Worm (Caenorhabditis elegans): Measurements from ENCODE around the gene pinn-1.

ce11 chrII:2859315-2859714 is 29.5 kb downstream of the pinn-1 start:
- no peak for TF ChIP-seq ceh-62 (tag; optimal IDR thresholded peaks at IDR 0.05)
- no peak for TF ChIP-seq daf-8 (GFP tag; IDR thresholded peaks at IDR 0.05)
- TF ChIP-seq zip-11 (GFP tag; IDR thresholded peaks at IDR 0.05), result no peak
- TF ChIP-seq zag-1 (tag; optimal IDR thresholded peaks at IDR 0.05), result no peak
- no peak for TF ChIP-seq fkh-10 (GFP tag; optimal IDR thresholded peaks at IDR 0.05)
- TF ChIP-seq unc-130 (GFP tag; optimal IDR thresholded peaks at IDR 0.05), result no peak
- no peak for TF ChIP-seq hlh-30 (tag; optimal IDR thresholded peaks at IDR 0.05; ENCODE audit: insufficient read depth)
- TF ChIP-seq F44E2.7 (GFP tag; IDR thresholded peaks at IDR 0.05), result no peak
- no peak for TF ChIP-seq ceh-82 (tag; optimal IDR thresholded peaks at IDR 0.05)
- TF ChIP-seq skn-1 (tag; optimal IDR thresholded peaks at IDR 0.05), result no peak
- no peak for TF ChIP-seq nhr-77 (tag; optimal IDR thresholded peaks at IDR 0.05)

Data from whole organism, L4 larva.